Worm (Caenorhabditis elegans) whole organism, early embryonic: ENCODE results near the gene F31F7.2.

Experiments
- B0310.2 ChIP-seq: sonication (generic microtip); optimal IDR thresholded peaks from 2 replicates; lab custom pipeline; 2016; ENCODE audit warnings: mild to moderate bottlenecking, missing genetic modification characterization, missing compliant biosample characterization
- F13C5.2 ChIP-seq: sonication (generic microtip); optimal IDR thresholded peaks from 2 replicates; lab custom pipeline; 2017; ENCODE audit warnings: mild to moderate bottlenecking, missing genetic modification characterization, inconsistent platforms, missing compliant biosample characterization
- aly-1 ChIP-seq: sonication (generic microtip); optimal IDR thresholded peaks from 2 replicates; lab custom pipeline; 2016; ENCODE audit warnings: missing genetic modification characterization, missing compliant biosample characterization
- ama-1 ChIP-seq: fragments of 150-350 bp; optimal IDR thresholded peaks from 2 replicates; lab custom pipeline; 2014
- ceh-13 ChIP-seq: fragments of 200-800 bp; sonication (Bioruptor generic); optimal IDR thresholded peaks from 2 replicates; lab custom pipeline; 2018; ENCODE audit warnings: mild to moderate bottlenecking, missing genetic modification characterization, missing compliant biosample characterization
- ceh-36 ChIP-seq: sonication (generic microtip); optimal IDR thresholded peaks from 2 replicates; lab custom pipeline; 2016; ENCODE audit warnings: missing genetic modification characterization, inconsistent platforms, missing compliant biosample characterization
- ets-7 ChIP-seq: sonication (generic microtip); optimal IDR thresholded peaks from 2 replicates; lab custom pipeline; 2016; ENCODE audit warnings: missing genotype, missing genetic modification characterization, missing compliant biosample characterization
- flt-1 ChIP-seq: fragments of 200-800 bp; sonication (Bioruptor generic); IDR thresholded peaks from 2 replicates; pipeline ENCODE4 v1.3.6; 2022; ENCODE audit warnings: missing genetic modification characterization, missing compliant biosample characterization
- hmbx-1 ChIP-seq: sonication (generic microtip); optimal IDR thresholded peaks from 2 replicates; lab custom pipeline; 2016; ENCODE audit warnings: mild to moderate bottlenecking, missing genetic modification characterization, missing compliant biosample characterization
- hmg-4 ChIP-seq: fragments of 200-800 bp; sonication (Bioruptor generic); optimal IDR thresholded peaks from 2 replicates; lab custom pipeline; 2018; ENCODE audit warnings: mild to moderate bottlenecking, missing genetic modification characterization, missing compliant biosample characterization
- hnd-1 ChIP-seq: sonication (generic microtip); optimal IDR thresholded peaks from 2 replicates; lab custom pipeline; 2016; ENCODE audit warnings: missing genetic modification characterization, missing compliant biosample characterization
- pes-1 ChIP-seq: fragments of 200-800 bp; sonication (Bioruptor generic); IDR thresholded peaks from 2 replicates; pipeline ENCODE4 v1.3.6; 2022; ENCODE audit warnings: missing genetic modification reagents, missing genetic modification characterization, missing compliant biosample characterization
- scrt-1 ChIP-seq: fragments of 200-800 bp; sonication (Bioruptor generic); IDR thresholded peaks from 2 replicates; pipeline ENCODE4 v1.3.6; 2022; ENCODE audit warnings: missing genetic modification characterization, missing compliant biosample characterization
- sea-1 ChIP-seq: fragments of 200-800 bp; sonication (Bioruptor generic); conservative IDR thresholded peaks from 2 replicates; pipeline ENCODE4 v1.3.6; 2022; ENCODE audit warnings: missing genetic modification characterization, missing compliant biosample characterization
- tbx-11 ChIP-seq: fragments of 200-800 bp; sonication (Bioruptor generic); IDR thresholded peaks from 2 replicates; pipeline ENCODE4 v1.3.6; 2022; ENCODE audit warnings: missing genetic modification characterization, missing compliant biosample characterization
- tbx-37 ChIP-seq: fragments of 200-800 bp; sonication (Bioruptor generic); conservative IDR thresholded peaks from 2 replicates; pipeline ENCODE4 v1.3.6; 2022; ENCODE audit warnings: missing genetic modification reagents, missing genetic modification characterization, missing compliant biosample characterization
- tra-4 ChIP-seq: sonication (generic microtip); optimal IDR thresholded peaks from 2 replicates; lab custom pipeline; 2017; ENCODE audit warnings: missing genetic modification characterization, missing compliant biosample characterization

The F31F7.2 gene

DNA sequence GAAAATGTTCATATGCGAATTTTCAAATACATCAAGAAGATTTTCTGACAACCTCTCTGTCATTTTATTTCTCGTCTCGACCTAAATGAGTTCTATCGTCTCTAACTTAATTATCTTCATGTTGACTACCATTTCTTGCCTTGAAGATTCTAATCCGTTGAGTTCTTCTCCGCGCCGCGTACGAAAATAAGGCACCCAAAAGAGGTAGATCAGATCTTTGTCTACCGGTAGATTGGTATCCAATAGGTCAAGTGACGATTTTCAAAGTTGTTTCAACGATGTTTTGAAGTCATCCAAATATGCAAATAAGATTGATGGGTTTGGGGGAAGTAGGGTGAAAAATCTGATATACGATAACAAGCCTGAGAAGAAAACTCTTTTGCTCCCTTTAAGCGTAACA lies 16.7 kb upstream of the F31F7.2 start:
- TF ChIP-seq ama-1 (lab: Kevin White, UChicago), result no peak

- TF ChIP-seq ama-1 (lab: Kevin White, UChicago), result no peak
- no peak for TF ChIP-seq tbx-11 (GFP tag; lab: Robert Waterston, UW)
- TF ChIP-seq ceh-13 (GFP tag; lab: Kevin White, UChicago), result no peak
- no peak for TF ChIP-seq hmbx-1 (tag; lab: Kevin White, UChicago)
- TF ChIP-seq tbx-37 (GFP tag; lab: Robert Waterston, UW), result no peak
- no peak for TF ChIP-seq aly-1 (tag; lab: Kevin White, UChicago)
- TF ChIP-seq F13C5.2 (tag; lab: Kevin White, UChicago), result no peak
- no peak for TF ChIP-seq ceh-36
- TF ChIP-seq hnd-1, result no peak
- no peak for TF ChIP-seq pes-1 (GFP tag; lab: Robert Waterston, UW)
- no peak for TF ChIP-seq hmg-4 (GFP tag; lab: Kevin White, UChicago)
- TF ChIP-seq scrt-1 (GFP tag; lab: Robert Waterston, UW), result no peak
Observed at ce11 chrV:6259139-6259538, 11.5 kb upstream of the F31F7.2 start, which contains the start of gene K08B12.1. TSS of gene K08B12.1 (plus strand) at chrV:6259367.

DNA sequence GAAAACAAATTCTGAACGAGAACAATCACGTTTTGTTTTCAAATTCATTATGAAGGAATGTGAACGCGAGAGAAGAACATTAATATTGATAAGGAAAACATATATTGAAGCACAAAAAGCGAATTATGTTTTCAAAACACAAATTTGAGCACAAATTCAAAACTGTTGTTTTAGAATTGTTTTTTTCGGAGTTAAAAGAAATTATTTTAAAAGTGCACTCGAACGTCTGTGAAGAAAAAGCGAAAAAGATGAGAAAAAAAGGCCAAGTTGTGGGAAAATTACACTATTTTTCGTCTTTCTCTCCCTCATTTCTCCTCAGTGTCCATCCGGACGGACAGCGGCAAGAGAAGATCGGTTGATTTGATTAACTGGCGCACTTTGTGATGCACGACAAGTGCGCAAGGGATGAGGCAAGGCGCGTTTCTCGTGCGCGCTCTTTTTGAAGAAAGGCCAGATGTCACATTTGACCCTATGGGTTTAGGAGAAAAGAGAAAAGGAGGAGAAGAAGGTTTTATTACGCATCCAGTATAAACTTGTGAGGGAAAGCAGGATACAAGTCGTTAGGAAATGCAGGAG lies 3.3 kb upstream of the F31F7.2 start, which contains the start of gene mrck-1:
mrck-1 (minus strand) TSS at position 51 of the 576 bp plus-strand sequence.
- peak; percentile 77 for TF ChIP-seq sea-1 (GFP tag; lab: Robert Waterston, UW)
- TF ChIP-seq ceh-36, result peak; percentile 54
- no peak for TF ChIP-seq ama-1 (lab: Kevin White, UChicago)
- peak; percentile 76 for TF ChIP-seq tbx-37 (GFP tag; lab: Robert Waterston, UW)
- no peak for TF ChIP-seq hmbx-1 (tag; lab: Kevin White, UChicago)
- peak; percentile 95 for TF ChIP-seq hmg-4 (GFP tag; lab: Kevin White, UChicago)
- TF ChIP-seq tra-4 (tag; lab: Kevin White, UChicago), result no peak
- TF ChIP-seq scrt-1 (GFP tag; lab: Robert Waterston, UW), result peak; percentile 74
- no peak for TF ChIP-seq hnd-1
- TF ChIP-seq tbx-11 (GFP tag; lab: Robert Waterston, UW), result peak; percentile 57
- TF ChIP-seq pes-1 (GFP tag; lab: Robert Waterston, UW), result no peak; the same call in 1 of the 2 replicates
- TF ChIP-seq B0310.2, result peak; percentile 64
- peak; percentile 33 for TF ChIP-seq ets-7 (tag; lab: Kevin White, UChicago)
- peak; percentile 37 for TF ChIP-seq ceh-13 (GFP tag; lab: Kevin White, UChicago)
- TF ChIP-seq F13C5.2 (tag; lab: Kevin White, UChicago), result peak; percentile 95
- peak; percentile 71 for TF ChIP-seq flt-1 (GFP tag; lab: Robert Waterston, UW)
- peak; percentile 82 for TF ChIP-seq aly-1 (tag; lab: Kevin White, UChicago)

- TF ChIP-seq aly-1 (tag; lab: Kevin White, UChicago), result no peak
- no peak for TF ChIP-seq sea-1 (GFP tag; lab: Robert Waterston, UW)
- TF ChIP-seq tbx-37 (GFP tag; lab: Robert Waterston, UW), result no peak
- TF ChIP-seq pes-1 (GFP tag; lab: Robert Waterston, UW), result no peak
- TF ChIP-seq flt-1 (GFP tag; lab: Robert Waterston, UW), result no peak
- TF ChIP-seq tra-4 (tag; lab: Kevin White, UChicago), result no peak
- TF ChIP-seq tbx-11 (GFP tag; lab: Robert Waterston, UW), result no peak
- TF ChIP-seq hnd-1, result no peak
- no peak for TF ChIP-seq hmbx-1 (tag; lab: Kevin White, UChicago)
- TF ChIP-seq ets-7 (tag; lab: Kevin White, UChicago), result no peak
- TF ChIP-seq ceh-13 (GFP tag; lab: Kevin White, UChicago), result no peak
- no peak for TF ChIP-seq ceh-36
- TF ChIP-seq scrt-1 (GFP tag; lab: Robert Waterston, UW), result no peak
- TF ChIP-seq B0310.2, result no peak
- TF ChIP-seq ama-1 (lab: Kevin White, UChicago), result no peak
Observed at ce11 chrV:6267978-6268377, 2.7 kb upstream of the F31F7.2 start.

DNA sequence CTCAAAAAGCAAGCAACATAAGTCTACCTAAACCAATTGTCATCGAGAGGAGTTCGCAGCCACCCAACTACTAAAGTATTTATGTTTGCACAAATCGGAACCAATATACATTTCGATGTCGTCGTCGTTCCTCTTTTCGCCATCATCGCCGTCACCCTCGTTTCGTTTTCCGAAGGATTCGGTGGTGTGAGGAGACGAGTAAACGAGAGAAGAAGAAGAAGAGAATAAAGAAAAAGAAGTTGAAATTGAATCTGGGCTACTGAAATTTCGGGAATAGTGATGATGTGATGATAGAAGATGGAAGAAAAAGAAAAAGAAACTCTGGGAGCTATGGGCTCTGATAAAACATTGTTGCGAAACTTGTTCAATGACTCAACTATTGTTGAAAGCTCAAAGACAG lies 2.1 kb upstream of the F31F7.2 start:
- no peak for TF ChIP-seq ets-7 (tag; lab: Kevin White, UChicago)
- no peak for TF ChIP-seq pes-1 (GFP tag; lab: Robert Waterston, UW)
- TF ChIP-seq tra-4 (tag; lab: Kevin White, UChicago), result no peak
- no peak for TF ChIP-seq B0310.2
- TF ChIP-seq F13C5.2 (tag; lab: Kevin White, UChicago), result no peak
- TF ChIP-seq aly-1 (tag; lab: Kevin White, UChicago), result no peak
- TF ChIP-seq ceh-36, result no peak
- TF ChIP-seq tbx-11 (GFP tag; lab: Robert Waterston, UW), result no peak
- no peak for TF ChIP-seq tbx-37 (GFP tag; lab: Robert Waterston, UW)
- no peak for TF ChIP-seq hmbx-1 (tag; lab: Kevin White, UChicago)
- TF ChIP-seq ama-1 (lab: Kevin White, UChicago), result no peak
- TF ChIP-seq hmg-4 (GFP tag; lab: Kevin White, UChicago), result no peak
- TF ChIP-seq flt-1 (GFP tag; lab: Robert Waterston, UW), result no peak

DNA sequence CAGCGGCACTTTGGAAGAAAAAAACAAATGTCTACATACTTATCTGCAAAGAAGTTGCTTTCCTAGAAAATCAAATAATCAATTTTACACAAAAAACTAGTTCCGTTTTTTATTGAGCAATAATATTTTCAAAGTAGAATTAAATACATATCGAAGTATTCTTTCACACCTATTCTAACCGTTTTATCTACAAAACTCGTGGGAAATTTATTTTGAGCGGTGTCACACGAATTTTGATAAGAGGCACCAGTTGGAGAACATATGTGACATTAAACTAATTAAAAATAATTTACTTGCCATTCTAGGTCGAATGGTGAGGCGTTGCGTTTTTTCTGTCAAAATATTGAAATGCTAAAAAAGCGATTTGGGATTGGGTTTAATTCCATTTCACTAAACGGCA lies 1.7 kb upstream of the F31F7.2 start:
- TF ChIP-seq tbx-11 (GFP tag; lab: Robert Waterston, UW) (no peak), ceh-36 (no peak), sea-1 (GFP tag; lab: Robert Waterston, UW) (no peak), scrt-1 (GFP tag; lab: Robert Waterston, UW) (no peak), tra-4 (tag; lab: Kevin White, UChicago) (no peak), hnd-1 (no peak), hmg-4 (GFP tag; lab: Kevin White, UChicago) (no peak), ceh-13 (GFP tag; lab: Kevin White, UChicago) (no peak), flt-1 (GFP tag; lab: Robert Waterston, UW) (no peak), tbx-37 (GFP tag; lab: Robert Waterston, UW) (no peak), ets-7 (tag; lab: Kevin White, UChicago) (no peak), ama-1 (lab: Kevin White, UChicago) (no peak), hmbx-1 (tag; lab: Kevin White, UChicago) (no peak), B0310.2 (no peak), F13C5.2 (tag; lab: Kevin White, UChicago) (no peak), pes-1 (GFP tag; lab: Robert Waterston, UW) (no peak), aly-1 (tag; lab: Kevin White, UChicago) (no peak)
